Worm (Caenorhabditis elegans) whole organism, L4 larva: ENCODE measurements around the gene clec-219.

Source experiments
- aly-2 ChIP-seq: sonication (generic microtip); optimal IDR thresholded peaks from 2 replicates; lab custom pipeline; 2018; ENCODE audit warnings: missing biosample characterization, missing genetic modification characterization
- ama-1 ChIP-seq: fragments of 150-350 bp; optimal IDR thresholded peaks from 2 replicates; lab custom pipeline; 2014; ENCODE audit warnings: inconsistent platforms, mixed read lengths
- dpl-1 ChIP-seq: fragments of 150-350 bp; optimal IDR thresholded peaks from 2 replicates; lab custom pipeline; 2014; ENCODE audit warnings: missing biosample characterization, missing genetic modification reagents, missing genetic modification characterization
- jun-1 ChIP-seq: fragments of 150-350 bp; optimal IDR thresholded peaks from 2 replicates; lab custom pipeline; 2014; ENCODE audit warnings: missing biosample characterization, missing genetic modification reagents, missing genetic modification characterization
- lin-13 ChIP-seq: fragments of 150-350 bp; optimal IDR thresholded peaks from 2 replicates; lab custom pipeline; 2014; ENCODE audit warnings: missing biosample characterization, missing genetic modification reagents, missing genetic modification characterization
- lin-15B ChIP-seq: fragments of 150-350 bp; sonication (generic microtip); optimal IDR thresholded peaks from 3 replicates; lab custom pipeline; 2014; ENCODE audit warnings: missing biosample characterization, missing genetic modification characterization
- nhr-25 ChIP-seq: sonication (generic microtip); optimal IDR thresholded peaks from 2 replicates; lab custom pipeline; 2017; ENCODE audit warnings: missing genetic modification characterization, mild to moderate bottlenecking, missing compliant biosample characterization, antibody characterized with exemption, moderate library complexity, borderline replicate concordance; ENCODE audit not compliant: insufficient read depth
- zag-1 ChIP-seq: fragments of 150-350 bp; optimal IDR thresholded peaks from 2 replicates; lab custom pipeline; 2014; ENCODE audit warnings: missing biosample characterization, missing genetic modification characterization
- ztf-11 ChIP-seq: fragments of 150-350 bp; optimal IDR thresholded peaks from 2 replicates; lab custom pipeline; 2014; ENCODE audit warnings: missing biosample characterization, missing genetic modification characterization

ce11 chrV:8306366-8306765 lies 11.9 kb upstream of the clec-219 start, which contains the start of gene W02D7.8:
- TF ChIP-seq dpl-1, result no peak
- no peak for TF ChIP-seq ama-1
- TF ChIP-seq lin-13 (GFP tag; lab: Kevin White, UChicago), result no peak
- TF ChIP-seq aly-2 (tag; lab: Kevin White, UChicago), result no peak
- no peak for TF ChIP-seq ztf-11 (tag; lab: Kevin White, UChicago)
- TF ChIP-seq lin-15B (tag; lab: Kevin White, UChicago), result no peak
- TF ChIP-seq nhr-25, result no peak
- TF ChIP-seq jun-1 (tag; lab: Kevin White, UChicago), result no peak
- TF ChIP-seq zag-1 (tag; lab: Kevin White, UChicago), result no peak
